Worm (Caenorhabditis elegans): ENCODE data around the gene toe-2.

toe-2 gene

ce11 chrII:6482102-6482501 lies 39.1 kb downstream of the toe-2 start, which contains the start of gene del-10:
Gene del-10 (minus strand): TSS chrII:6482125.
- TF ChIP-seq ztf-23 (GFP tag; IDR thresholded peaks at IDR 0.05) (no peak), med-1 (GFP tag; optimal IDR thresholded peaks at IDR 0.05; ENCODE audit: insufficient read depth) (no peak), tab-1 (GFP tag; IDR thresholded peaks at IDR 0.05) (no peak), T22C8.4 (GFP tag; IDR thresholded peaks at IDR 0.05) (no peak), klf-2 (GFP tag; conservative IDR thresholded peaks at IDR 0.05) (no peak), ref-1 (GFP tag; conservative IDR thresholded peaks at IDR 0.05) (no peak), ztf-29 (GFP tag; IDR thresholded peaks at IDR 0.05) (no peak), cog-1 (tag; optimal IDR thresholded peaks at IDR 0.05) (no peak), flt-1 (GFP tag; IDR thresholded peaks at IDR 0.05) (no peak)

DNA sequence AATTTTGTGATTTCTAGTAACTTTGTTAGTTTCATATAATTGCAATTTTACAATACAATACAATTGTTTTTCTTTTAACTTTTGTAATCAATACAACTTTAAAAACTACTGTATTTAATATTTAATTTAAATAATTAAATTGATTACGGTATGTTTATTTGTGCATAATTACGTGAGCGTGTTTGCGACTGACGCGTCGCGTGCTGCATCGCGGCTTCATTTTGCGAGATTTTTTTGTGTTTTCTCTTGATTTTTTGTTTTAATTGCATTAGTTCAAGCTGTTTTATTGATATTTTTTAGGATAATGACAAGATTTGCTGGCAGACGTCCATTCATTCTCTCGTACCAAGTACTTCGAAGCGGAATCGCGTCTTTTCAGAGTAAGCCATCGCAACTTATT lies 44.5 kb downstream of the toe-2 start, which contains the start of gene T28D9.4:
Gene T28D9.4, plus strand, starts transcription at position 301 of the 400 bp plus-strand sequence.
- no peak for TF ChIP-seq ref-1 (GFP tag; conservative IDR thresholded peaks at IDR 0.05)
- no peak for TF ChIP-seq tab-1 (GFP tag; IDR thresholded peaks at IDR 0.05)
- no peak for TF ChIP-seq klf-2 (GFP tag; conservative IDR thresholded peaks at IDR 0.05)
- TF ChIP-seq flt-1 (GFP tag; IDR thresholded peaks at IDR 0.05): no peak
- no peak for TF ChIP-seq med-1 (GFP tag; optimal IDR thresholded peaks at IDR 0.05; ENCODE audit: insufficient read depth)
- no peak for TF ChIP-seq T22C8.4 (GFP tag; IDR thresholded peaks at IDR 0.05)
- no peak for TF ChIP-seq cog-1 (tag; optimal IDR thresholded peaks at IDR 0.05)
- TF ChIP-seq ztf-29 (GFP tag; IDR thresholded peaks at IDR 0.05): no peak
- no peak for TF ChIP-seq ztf-23 (GFP tag; IDR thresholded peaks at IDR 0.05)

DNA sequence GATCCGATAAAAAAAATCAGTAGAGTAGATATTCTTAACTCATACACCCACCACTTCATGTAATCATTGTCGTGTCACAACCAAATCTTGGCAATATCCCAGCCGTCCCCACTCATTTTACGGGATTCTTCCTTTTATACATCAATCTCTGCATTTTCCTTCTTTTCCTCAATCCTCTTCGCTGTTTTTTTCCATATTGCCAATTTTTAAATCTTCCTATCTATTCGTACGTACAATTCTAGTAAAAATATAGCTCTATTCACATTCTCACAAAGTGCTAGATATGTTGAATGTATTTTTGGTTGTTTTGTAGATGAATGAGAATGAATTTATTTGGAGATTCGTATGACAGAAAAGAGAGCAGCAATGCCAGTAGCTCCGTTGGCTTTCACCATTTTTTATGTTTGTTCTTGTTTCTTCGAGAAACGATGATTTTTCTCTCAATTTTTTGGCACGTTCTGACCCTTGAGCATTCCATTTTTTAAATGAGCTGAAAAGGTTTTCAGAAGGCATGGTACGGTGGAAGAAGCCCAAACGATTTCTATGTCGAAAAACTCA lies 45.9 kb downstream of the toe-2 start, which contains the start of gene T28D9.16:
Gene T28D9.16, plus strand, starts transcription at position 508 of the 558 bp plus-strand sequence.
- TF ChIP-seq cog-1 (tag; optimal IDR thresholded peaks at IDR 0.05) (no peak), klf-2 (GFP tag; conservative IDR thresholded peaks at IDR 0.05) (no peak), flt-1 (GFP tag; IDR thresholded peaks at IDR 0.05) (no peak), ref-1 (GFP tag; conservative IDR thresholded peaks at IDR 0.05) (no peak), tab-1 (GFP tag; IDR thresholded peaks at IDR 0.05) (no peak), ztf-29 (GFP tag; IDR thresholded peaks at IDR 0.05) (no peak), med-1 (GFP tag; optimal IDR thresholded peaks at IDR 0.05; ENCODE audit: insufficient read depth) (no peak), ztf-23 (GFP tag; IDR thresholded peaks at IDR 0.05) (no peak), T22C8.4 (GFP tag; IDR thresholded peaks at IDR 0.05) (no peak)

- TF ChIP-seq cog-1 (tag; optimal IDR thresholded peaks at IDR 0.05) (no peak), T22C8.4 (GFP tag; IDR thresholded peaks at IDR 0.05) (no peak), ztf-29 (GFP tag; IDR thresholded peaks at IDR 0.05) (no peak), ref-1 (GFP tag; conservative IDR thresholded peaks at IDR 0.05) (no peak), tab-1 (GFP tag; IDR thresholded peaks at IDR 0.05) (no peak), med-1 (GFP tag; optimal IDR thresholded peaks at IDR 0.05; ENCODE audit: insufficient read depth) (no peak), flt-1 (GFP tag; IDR thresholded peaks at IDR 0.05) (no peak), klf-2 (GFP tag; conservative IDR thresholded peaks at IDR 0.05) (no peak), ztf-23 (GFP tag; IDR thresholded peaks at IDR 0.05) (no peak)
Measured at ce11 chrII:6470985-6471384, 50.2 kb downstream of the toe-2 start, which contains the start of gene dgk-5. Gene dgk-5 (minus strand): TSS chrII:6471085.

DNA sequence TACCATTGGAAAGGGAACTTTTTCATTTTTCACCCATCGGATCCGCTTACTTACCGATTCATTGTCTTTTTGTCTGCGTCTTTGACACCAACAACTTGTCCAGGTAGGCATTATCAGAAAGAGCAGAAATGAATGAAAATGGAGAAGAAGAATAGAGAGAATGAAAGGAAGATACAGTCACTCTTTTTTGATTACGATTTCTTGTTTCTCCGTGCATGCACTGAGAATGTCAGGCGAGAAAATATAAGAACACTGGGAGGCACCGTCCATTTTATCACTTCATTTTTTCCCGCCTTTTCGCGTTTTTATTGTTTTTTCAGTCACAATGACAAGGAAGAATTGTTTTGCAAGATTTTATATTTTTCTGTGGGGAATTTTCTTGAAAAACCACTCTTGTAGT lies 51.8 kb downstream of the toe-2 start:
- TF ChIP-seq ref-1 (GFP tag; conservative IDR thresholded peaks at IDR 0.05) (no peak), flt-1 (GFP tag; IDR thresholded peaks at IDR 0.05) (no peak), klf-2 (GFP tag; conservative IDR thresholded peaks at IDR 0.05) (no peak), T22C8.4 (GFP tag; IDR thresholded peaks at IDR 0.05) (no peak), cog-1 (tag; optimal IDR thresholded peaks at IDR 0.05) (no peak)

Measured in whole organism, midembryonic.